Worm (Caenorhabditis elegans) whole organism, L3 larva: ENCODE measurements around the gene F07A11.4.

Experiments used
- ZK546.5 ChIP-seq: sonication (generic microtip); optimal IDR thresholded peaks from 2 replicates; lab custom pipeline; 2017; ENCODE audit warnings: missing biosample characterization, missing genetic modification characterization
- aly-2 ChIP-seq: fragments of 150-350 bp; optimal IDR thresholded peaks from 2 replicates; lab custom pipeline; 2014; ENCODE audit warnings: missing biosample characterization, missing genetic modification characterization
- ama-1 ChIP-seq: fragments of 150-350 bp; optimal IDR thresholded peaks from 2 replicates; lab custom pipeline; 2018
- ceh-16 ChIP-seq: sonication (generic microtip); optimal IDR thresholded peaks from 2 replicates; lab custom pipeline; 2017; ENCODE audit warnings: missing biosample characterization, missing genetic modification characterization
- ceh-28 ChIP-seq: fragments of 150-350 bp; optimal IDR thresholded peaks from 2 replicates; lab custom pipeline; 2014; ENCODE audit warnings: missing biosample characterization, missing genetic modification reagents, missing genetic modification characterization
- ceh-82 ChIP-seq: fragments of 150-350 bp; optimal IDR thresholded peaks from 2 replicates; lab custom pipeline; 2014; ENCODE audit warnings: missing biosample characterization, missing genetic modification characterization
- ceh-9 ChIP-seq: sonication (generic microtip); optimal IDR thresholded peaks from 2 replicates; lab custom pipeline; 2018; ENCODE audit warnings: missing biosample characterization, missing genetic modification characterization
- daf-12 ChIP-seq: fragments of 150-350 bp; optimal IDR thresholded peaks from 2 replicates; lab custom pipeline; 2014; ENCODE audit warnings: missing biosample characterization, missing genetic modification reagents, missing genetic modification characterization
- egl-27 ChIP-seq: sonication (generic microtip); optimal IDR thresholded peaks from 4 replicates; lab custom pipeline; 2017; ENCODE audit warnings: missing biosample characterization, missing genetic modification reagents, missing genetic modification characterization
- egl-5 ChIP-seq: fragments of 150-350 bp; optimal IDR thresholded peaks from 2 replicates; lab custom pipeline; 2017; ENCODE audit warnings: missing biosample characterization, missing genetic modification reagents, missing genetic modification characterization, inconsistent platforms
- elt-1 ChIP-seq: fragments of 150-350 bp; optimal IDR thresholded peaks from 2 replicates; lab custom pipeline; 2014; ENCODE audit warnings: missing biosample characterization, missing genetic modification characterization
- elt-2 ChIP-seq: sonication (generic microtip); optimal IDR thresholded peaks from 2 replicates; lab custom pipeline; 2016; ENCODE audit warnings: missing genetic modification reagents, mild to moderate bottlenecking, missing genetic modification characterization, missing compliant biosample characterization
- elt-3 ChIP-seq, 3 experiments: fragments of 150-350 bp in 1 of 3; sonication (generic microtip) in 2 of 3; optimal IDR thresholded peaks; 2 replicates in 2 of 3; 4 replicates in 1 of 3; lab custom pipeline; 2014 to 2017; ENCODE audit warnings: missing biosample characterization in 3 of 3, missing genetic modification characterization in 3 of 3
- eor-1 ChIP-seq, 2 experiments: fragments of 150-350 bp; optimal IDR thresholded peaks; 2 replicates each; lab custom pipeline; 2014 to 2018; ENCODE audit warnings: missing biosample characterization in 2 of 2, missing genetic modification characterization in 2 of 2
- fkh-10 ChIP-seq: sonication (generic microtip); optimal IDR thresholded peaks from 2 replicates; lab custom pipeline; 2017; ENCODE audit warnings: missing biosample characterization, missing genetic modification reagents, missing genetic modification characterization
- fkh-2 ChIP-seq: fragments of 150-350 bp; optimal IDR thresholded peaks from 2 replicates; lab custom pipeline; 2014; ENCODE audit warnings: missing biosample characterization, missing genetic modification reagents, missing genetic modification characterization
- hmg-11 ChIP-seq: sonication (generic microtip); optimal IDR thresholded peaks from 2 replicates; lab custom pipeline; 2016; ENCODE audit warnings: missing genetic modification characterization, missing compliant biosample characterization
- jun-1 ChIP-seq: fragments of 150-350 bp; optimal IDR thresholded peaks from 2 replicates; lab custom pipeline; 2014; ENCODE audit warnings: missing biosample characterization, missing genetic modification reagents, missing genetic modification characterization
- lin-39 ChIP-seq: fragments of 150-350 bp; optimal IDR thresholded peaks from 2 replicates; lab custom pipeline; 2018; ENCODE audit warnings: missing biosample characterization, missing genetic modification reagents, missing genetic modification characterization
- lsy-12 ChIP-seq: sonication (generic microtip); optimal IDR thresholded peaks from 2 replicates; lab custom pipeline; 2016; ENCODE audit warnings: mild to moderate bottlenecking, missing genetic modification characterization, missing compliant biosample characterization
- mdl-1 ChIP-seq: fragments of 150-350 bp; optimal IDR thresholded peaks from 2 replicates; lab custom pipeline; 2014; ENCODE audit warnings: missing biosample characterization, missing genetic modification characterization
- nfya-1 ChIP-seq: sonication (generic microtip); optimal IDR thresholded peaks from 2 replicates; lab custom pipeline; 2017; ENCODE audit warnings: missing genetic modification characterization, mild to moderate bottlenecking, missing compliant biosample characterization, antibody characterized with exemption, moderate library complexity; ENCODE audit not compliant: insufficient read depth
- nhr-11 ChIP-seq: fragments of 150-350 bp; optimal IDR thresholded peaks from 2 replicates; lab custom pipeline; 2014; ENCODE audit warnings: missing biosample characterization, missing genetic modification characterization
- nhr-12 ChIP-seq: fragments of 150-350 bp; optimal IDR thresholded peaks from 2 replicates; lab custom pipeline; 2014; ENCODE audit warnings: missing biosample characterization, missing genetic modification characterization
- nhr-23 ChIP-seq: fragments of 150-350 bp; optimal IDR thresholded peaks from 2 replicates; lab custom pipeline; 2014; ENCODE audit warnings: missing biosample characterization, missing genetic modification reagents, missing genetic modification characterization
- nhr-237 ChIP-seq: fragments of 150-350 bp; optimal IDR thresholded peaks from 2 replicates; lab custom pipeline; 2014; ENCODE audit warnings: missing biosample characterization, missing genetic modification characterization
- nhr-25 ChIP-seq: sonication (generic microtip); optimal IDR thresholded peaks from 2 replicates; lab custom pipeline; 2017; ENCODE audit warnings: missing biosample characterization, missing genetic modification characterization
- nhr-43 ChIP-seq: sonication (generic microtip); optimal IDR thresholded peaks from 2 replicates; lab custom pipeline; 2016; ENCODE audit warnings: mild to moderate bottlenecking, missing genetic modification characterization, missing compliant biosample characterization; ENCODE audit not compliant: poor library complexity, severe bottlenecking
- nhr-67 ChIP-seq: fragments of 150-350 bp; optimal IDR thresholded peaks from 2 replicates; lab custom pipeline; 2014; ENCODE audit warnings: missing biosample characterization, missing genetic modification characterization
- nhr-76 ChIP-seq: fragments of 150-350 bp; sonication (generic microtip); optimal IDR thresholded peaks from 5 replicates; lab custom pipeline; 2014; ENCODE audit warnings: missing biosample characterization, missing genetic modification characterization
- nhr-77 ChIP-seq: fragments of 150-350 bp; optimal IDR thresholded peaks from 2 replicates; lab custom pipeline; 2014; ENCODE audit warnings: missing biosample characterization, missing genetic modification characterization
- pha-4 ChIP-seq: fragments of 150-350 bp; optimal IDR thresholded peaks from 2 replicates; lab custom pipeline; 2014; ENCODE audit warnings: missing biosample characterization, missing genetic modification reagents, missing genetic modification characterization
- pqm-1 ChIP-seq: fragments of 150-350 bp; optimal IDR thresholded peaks from 2 replicates; lab custom pipeline; 2017; ENCODE audit warnings: missing biosample characterization, missing genetic modification characterization, inconsistent platforms
- sea-2 ChIP-seq: fragments of 150-350 bp; sonication (generic microtip); optimal IDR thresholded peaks from 4 replicates; lab custom pipeline; 2014; ENCODE audit warnings: missing biosample characterization, missing genetic modification reagents, missing genetic modification characterization
- snpc-4 ChIP-seq: fragments of 150-350 bp; optimal IDR thresholded peaks from 2 replicates; lab custom pipeline; 2014; ENCODE audit warnings: missing biosample characterization, missing genetic modification characterization
- tbx-2 ChIP-seq: sonication (generic microtip); optimal IDR thresholded peaks from 2 replicates; lab custom pipeline; 2016; ENCODE audit warnings: mild to moderate bottlenecking, missing genetic modification characterization, missing compliant biosample characterization
- unc-39 ChIP-seq: sonication (generic microtip); optimal IDR thresholded peaks from 4 replicates; lab custom pipeline; 2017; ENCODE audit warnings: missing biosample characterization, missing genetic modification characterization
- unc-62 ChIP-seq: fragments of 150-350 bp; sonication (generic microtip); optimal IDR thresholded peaks from 4 replicates; lab custom pipeline; 2014; ENCODE audit warnings: missing biosample characterization, missing genetic modification reagents, missing genetic modification characterization
- zag-1 ChIP-seq: fragments of 150-350 bp; optimal IDR thresholded peaks from 2 replicates; lab custom pipeline; 2014; ENCODE audit warnings: missing biosample characterization, missing genetic modification characterization
- ztf-11 ChIP-seq: fragments of 150-350 bp; optimal IDR thresholded peaks from 2 replicates; lab custom pipeline; 2014; ENCODE audit warnings: missing biosample characterization, missing genetic modification characterization
- ztf-4 ChIP-seq: fragments of 150-350 bp; optimal IDR thresholded peaks from 2 replicates; lab custom pipeline; 2014; ENCODE audit warnings: missing biosample characterization, missing genetic modification characterization

F07A11.4 gene

ce11 chrII:11636617-11637016, 35.8 kb downstream of the F07A11.4 start:
- TF ChIP-seq elt-3 (tag; optimal IDR thresholded peaks at IDR 0.05; lab: Kevin White, UChicago) (no peak), lin-39 (tag; lab: Kevin White, UChicago) (no peak), egl-5 (tag; lab: Kevin White, UChicago) (no peak), snpc-4 (tag; lab: Kevin White, UChicago) (no peak), jun-1 (tag; lab: Kevin White, UChicago) (no peak), ceh-16 (tag; lab: Kevin White, UChicago) (no peak), nhr-43 (peak; percentile 59), ceh-9 (tag; lab: Kevin White, UChicago) (no peak), nfya-1 (tag; lab: Kevin White, UChicago) (peak; percentile 6), elt-2 (peak; percentile 17), nhr-23 (tag; lab: Kevin White, UChicago) (no peak), egl-27 (tag; lab: Kevin White, UChicago) (no peak), ama-1 (lab: Kevin White, UChicago) (peak; percentile 90), eor-1 (tag; optimal IDR thresholded peaks at IDR 0.05; lab: Kevin White, UChicago) (no peak), lsy-12 (tag; lab: Kevin White, UChicago) (peak; percentile 12), nhr-12 (no peak), ZK546.5 (tag; lab: Kevin White, UChicago) (no peak), nhr-76 (tag; lab: Kevin White, UChicago) (no peak), pha-4 (tag; lab: Kevin White, UChicago) (no peak), elt-1 (tag; lab: Kevin White, UChicago) (no peak), aly-2 (no peak), nhr-237 (tag; lab: Kevin White, UChicago) (no peak), ztf-4 (tag; lab: Kevin White, UChicago) (no peak)

- TF ChIP-seq nhr-67 (tag; lab: Kevin White, UChicago) (peak; percentile 1), zag-1 (no peak), daf-12 (tag; lab: Kevin White, UChicago) (no peak), sea-2 (GFP tag; lab: Kevin White, UChicago) (no peak), ama-1 (lab: Kevin White, UChicago) (peak; percentile 2), nhr-77 (tag; lab: Kevin White, UChicago) (peak; percentile 43), pha-4 (tag; lab: Kevin White, UChicago) (peak; percentile 58), nhr-25 (tag; lab: Kevin White, UChicago) (peak; percentile 46), nhr-23 (tag; lab: Kevin White, UChicago) (peak; percentile 18), nhr-76 (tag; lab: Kevin White, UChicago) (no peak), tbx-2 (peak; percentile 30), ceh-16 (tag; lab: Kevin White, UChicago) (no peak), aly-2 (peak; percentile 54), pqm-1 (tag; lab: Kevin White, UChicago) (no peak), nhr-43 (peak; percentile 72), ztf-4 (tag; lab: Kevin White, UChicago) (peak; percentile 82), ceh-28 (tag; lab: Kevin White, UChicago) (peak; percentile 29)
These were observed 36.5 kb downstream of the F07A11.4 start for ce11 chrII:11637189-11637754.

- no peak for TF ChIP-seq nhr-43
- TF ChIP-seq mdl-1 (tag; lab: Kevin White, UChicago), result no peak
- TF ChIP-seq pqm-1 (tag; lab: Kevin White, UChicago), result no peak
- TF ChIP-seq nhr-11 (tag; lab: Kevin White, UChicago), result no peak
- TF ChIP-seq ztf-4 (tag; lab: Kevin White, UChicago), result no peak
These were observed 37.0 kb downstream of the F07A11.4 start for ce11 chrII:11637817-11638216.

ce11 chrII:11642025-11642424, 41.2 kb downstream of the F07A11.4 start:
- no peak for TF ChIP-seq nhr-12
- no peak for TF ChIP-seq unc-62 (GFP tag; lab: Kevin White, UChicago)
- TF ChIP-seq ceh-16 (tag; lab: Kevin White, UChicago), result no peak
- no peak for TF ChIP-seq fkh-10 (GFP tag; lab: Kevin White, UChicago)
- no peak for TF ChIP-seq ztf-4 (tag; lab: Kevin White, UChicago)
- TF ChIP-seq jun-1 (tag; lab: Kevin White, UChicago), result no peak
- TF ChIP-seq zag-1, result no peak
- no peak for TF ChIP-seq pqm-1 (tag; lab: Kevin White, UChicago)
- no peak for TF ChIP-seq lsy-12 (tag; lab: Kevin White, UChicago)
- no peak for TF ChIP-seq ceh-82 (tag; lab: Kevin White, UChicago)
- TF ChIP-seq pha-4 (tag; lab: Kevin White, UChicago), result no peak
- TF ChIP-seq ceh-28 (tag; lab: Kevin White, UChicago), result no peak
- no peak for TF ChIP-seq ceh-9 (tag; lab: Kevin White, UChicago)
- no peak for TF ChIP-seq aly-2
- no peak for TF ChIP-seq nhr-67 (tag; lab: Kevin White, UChicago)
- no peak for TF ChIP-seq snpc-4 (tag; lab: Kevin White, UChicago)
- peak; percentile 48 for TF ChIP-seq tbx-2
- TF ChIP-seq elt-3 (tag; optimal IDR thresholded peaks at IDR 0.05; lab: Kevin White, UChicago), result no peak
- TF ChIP-seq sea-2 (GFP tag; lab: Kevin White, UChicago), result no peak
- TF ChIP-seq egl-5 (tag; lab: Kevin White, UChicago), result no peak
- TF ChIP-seq hmg-11 (tag; lab: Kevin White, UChicago), result no peak
- no peak for TF ChIP-seq nhr-76 (tag; lab: Kevin White, UChicago)
- no peak for TF ChIP-seq elt-1 (tag; lab: Kevin White, UChicago)
- no peak for TF ChIP-seq nhr-237 (tag; lab: Kevin White, UChicago)
- no peak for TF ChIP-seq ztf-11 (tag; lab: Kevin White, UChicago)
- peak; percentile 20 for TF ChIP-seq nfya-1 (tag; lab: Kevin White, UChicago)
- TF ChIP-seq ama-1 (lab: Kevin White, UChicago), result peak; percentile 17
- no peak for TF ChIP-seq fkh-2 (tag; lab: Kevin White, UChicago)
- peak; percentile 39 for TF ChIP-seq nhr-25 (tag; lab: Kevin White, UChicago)
- TF ChIP-seq eor-1 (tag; optimal IDR thresholded peaks at IDR 0.05; lab: Kevin White, UChicago), result no peak
- TF ChIP-seq nhr-23 (tag; lab: Kevin White, UChicago), result peak; percentile 51
- TF ChIP-seq unc-39 (tag; lab: Kevin White, UChicago), result no peak
- peak; percentile 64 for TF ChIP-seq nhr-43
